Fruit fly (Drosophila melanogaster) Kc167 (cell line): ENCODE results near the gene nsl1.

Source experiments
- Myc ChIP-seq: fragments of >200 bp; optimal IDR thresholded peaks from 2 replicates; lab custom pipeline; 2017; ENCODE audit warnings: missing external identifiers
- Sin3A ChIP-seq: fragments of >200 bp; optimal IDR thresholded peaks from 2 replicates; lab custom pipeline; 2018; ENCODE audit warnings: missing external identifiers
- h ChIP-seq: fragments of >200 bp; optimal IDR thresholded peaks from 3 replicates; lab custom pipeline; 2018; ENCODE audit warnings: missing external identifiers
- insv ChIP-seq: fragments of >200 bp; optimal IDR thresholded peaks from 3 replicates; lab custom pipeline; 2018; ENCODE audit warnings: missing external identifiers
- psq ChIP-seq: fragments of >200 bp; optimal IDR thresholded peaks from 2 replicates; lab custom pipeline; 2017; ENCODE audit warnings: missing external identifiers
- ttk ChIP-seq: sonication (Bioruptor generic); optimal IDR thresholded peaks from 2 replicates; lab custom pipeline; 2017; ENCODE audit warnings: missing external identifiers

- no peak for TF ChIP-seq psq (lab: Kevin White, UChicago)
- TF ChIP-seq ttk (lab: Kevin White, UChicago): no peak
- TF ChIP-seq Myc: no peak
- TF ChIP-seq Sin3A (lab: Kevin White, UChicago): no peak
- TF ChIP-seq h (lab: Kevin White, UChicago): no peak
- TF ChIP-seq insv (lab: Kevin White, UChicago): no peak
Observed at dm6 chr3R:15827559-15827958, 34.0 kb downstream of the nsl1 start.
